Fruit fly (Drosophila melanogaster): ENCODE measurements around the gene numb.

DNA sequence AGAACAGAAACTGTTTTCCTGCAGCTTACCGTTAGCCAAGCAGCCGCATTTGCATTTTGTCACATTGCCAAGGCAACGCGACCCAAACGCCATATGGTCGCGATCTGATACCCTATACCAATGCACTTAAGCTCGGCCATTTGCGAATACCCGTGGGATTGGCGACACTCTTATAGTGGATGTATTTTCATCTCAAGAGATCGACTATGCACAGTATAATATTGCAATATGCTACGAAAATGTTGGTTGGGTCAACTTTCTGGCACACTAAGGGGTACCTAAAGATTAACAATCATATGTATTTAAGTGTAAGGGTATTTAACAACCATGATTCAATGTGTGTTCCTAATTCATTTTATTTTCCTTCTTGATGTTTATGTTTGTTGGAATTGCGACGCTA is 958 bp downstream of the numb start:
- peak; percentile 67 for TF ChIP-seq fru (GFP tag; optimal IDR thresholded peaks at IDR 0.05)
- no peak for TF ChIP-seq sv (GFP tag; optimal IDR thresholded peaks at IDR 0.05)
- TF ChIP-seq pan (optimal IDR thresholded peaks at IDR 0.05), result no peak
- TF ChIP-seq usp (GFP tag; optimal IDR thresholded peaks at IDR 0.05), result no peak
- no peak for TF ChIP-seq CG9705 (GFP tag; optimal IDR thresholded peaks at IDR 0.05)
- no peak for TF ChIP-seq GATAd (GFP tag; optimal IDR thresholded peaks at IDR 0.05)
- no peak for TF ChIP-seq Mio (GFP tag; optimal IDR thresholded peaks at IDR 0.05)
- peak; percentile 81 for TF ChIP-seq h (GFP tag; optimal IDR thresholded peaks at IDR 0.05)
- TF ChIP-seq woc (GFP tag; optimal IDR thresholded peaks at IDR 0.05), result peak; percentile 80
- no peak for TF ChIP-seq Abd-B (GFP tag; optimal IDR thresholded peaks at IDR 0.05)
- TF ChIP-seq Hr78 (GFP tag; optimal IDR thresholded peaks at IDR 0.05), result no peak
